Fruit fly (Drosophila melanogaster) whole organism: ENCODE measurements around the gene CG33116.

Experiments
- CG8478 ChIP-seq: fragments of >200 bp; optimal IDR thresholded peaks from 2 replicates; lab custom pipeline; 2018; ENCODE audit warnings: inconsistent platforms
- Dll ChIP-seq: fragments of >200 bp; optimal IDR thresholded peaks from 2 replicates; lab custom pipeline; 2017
- EcR ChIP-seq, 2 experiments: fragments of >200 bp; optimal IDR thresholded peaks; 2 replicates each; lab custom pipeline; 2017; ENCODE audit warnings: missing biosample characterization in 2 of 2, missing genetic modification characterization in 2 of 2, missing genetic modification reagents in 2 of 2
- pan ChIP-seq: fragments of >200 bp; optimal IDR thresholded peaks from 2 replicates; lab custom pipeline; 2017
- psq ChIP-seq: fragments of >200 bp; optimal IDR thresholded peaks from 2 replicates; lab custom pipeline; 2017
- usp ChIP-seq: fragments of >200 bp; optimal IDR thresholded peaks from 2 replicates; lab custom pipeline; 2017; ENCODE audit warnings: missing biosample characterization, missing genetic modification characterization, mixed read lengths

The CG33116 gene

DNA sequence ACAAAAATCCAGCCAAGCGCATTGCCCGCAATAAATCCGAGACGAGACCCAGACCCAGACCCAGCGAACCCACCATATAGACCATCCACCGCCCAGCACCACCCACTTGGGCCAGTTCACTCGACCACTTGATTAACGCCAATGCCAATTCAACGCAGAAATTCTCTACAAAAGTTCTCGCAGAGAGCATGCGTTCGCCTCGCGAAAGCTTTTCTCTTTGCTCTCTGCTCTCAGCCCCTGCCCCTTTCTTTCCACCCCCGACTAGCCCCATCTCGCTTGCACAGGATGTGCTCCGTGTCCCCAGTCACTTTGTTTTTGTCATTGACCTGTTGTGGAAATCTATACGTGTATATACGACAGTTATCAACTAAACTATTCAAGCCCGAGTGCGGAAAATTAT, 13.7 kb upstream of the CG33116 start:
- TF ChIP-seq EcR (GFP tag; optimal IDR thresholded peaks at IDR 0.05; lab: Kevin White, UChicago), result no peak
- TF ChIP-seq Dll (lab: Kevin White, UChicago), result peak; percentile 31

DNA sequence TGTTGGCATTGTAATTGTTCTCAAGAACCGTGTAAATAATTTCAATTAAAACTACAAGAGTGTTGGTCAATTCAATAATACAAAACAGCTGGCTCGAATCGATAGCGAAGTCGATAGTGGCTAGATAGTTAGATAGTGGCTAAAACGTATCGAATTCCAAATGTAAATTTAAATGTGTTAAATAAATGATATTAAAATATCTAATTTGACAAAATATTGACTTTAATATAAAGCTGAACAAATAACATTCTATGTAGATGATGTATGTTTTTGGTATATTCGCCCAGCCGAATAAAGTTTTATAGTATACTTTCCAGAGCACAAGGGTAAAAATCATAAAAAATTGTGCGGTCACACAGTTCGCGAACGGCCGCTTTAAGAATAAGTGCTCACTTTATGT, 7.0 kb upstream of the CG33116 start, which contains the start of the genes Dpm1 and CG10137:
Gene Dpm1, minus strand, starts transcription at position 53 of the 400 bp plus-strand sequence.
Gene CG10137, plus strand, starts transcription at position 371 of the 400 bp plus-strand sequence.
- TF ChIP-seq CG8478 (lab: Kevin White, UChicago) (no peak), EcR (GFP tag; optimal IDR thresholded peaks at IDR 0.05; lab: Kevin White, UChicago) (no peak), usp (GFP tag; lab: Kevin White, UChicago) (no peak), Dll (lab: Kevin White, UChicago) (no peak), psq (lab: Kevin White, UChicago) (no peak), pan (lab: Kevin White, UChicago) (no peak)

dm6 chr2L:19526844-19527243, 6.4 kb upstream of the CG33116 start:
- TF ChIP-seq usp (GFP tag; lab: Kevin White, UChicago) (no peak), Dll (lab: Kevin White, UChicago) (no peak), EcR (GFP tag; optimal IDR thresholded peaks at IDR 0.05; lab: Kevin White, UChicago) (no peak), CG8478 (lab: Kevin White, UChicago) (no peak), psq (lab: Kevin White, UChicago) (no peak), pan (lab: Kevin White, UChicago) (no peak)

DNA sequence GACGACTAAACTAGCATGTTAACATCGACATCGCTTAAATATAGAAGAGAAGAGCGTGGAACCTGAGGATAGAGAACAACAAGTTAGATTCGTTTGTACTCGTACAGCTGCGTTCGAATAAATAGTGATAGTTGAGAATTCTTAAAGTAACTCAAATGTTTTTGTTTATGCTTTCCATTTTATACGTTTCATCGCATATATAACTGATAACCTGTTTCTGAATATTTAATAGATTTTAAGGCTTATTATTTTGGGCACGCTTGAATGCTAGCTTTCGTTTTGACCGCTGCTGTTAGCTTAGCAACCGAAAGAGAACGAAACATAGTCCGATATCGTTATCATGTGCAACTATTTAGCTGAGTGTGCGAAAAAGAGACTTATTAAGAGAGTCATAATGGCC, 5.0 kb upstream of the CG33116 start:
- TF ChIP-seq CG8478 (lab: Kevin White, UChicago), result no peak

DNA sequence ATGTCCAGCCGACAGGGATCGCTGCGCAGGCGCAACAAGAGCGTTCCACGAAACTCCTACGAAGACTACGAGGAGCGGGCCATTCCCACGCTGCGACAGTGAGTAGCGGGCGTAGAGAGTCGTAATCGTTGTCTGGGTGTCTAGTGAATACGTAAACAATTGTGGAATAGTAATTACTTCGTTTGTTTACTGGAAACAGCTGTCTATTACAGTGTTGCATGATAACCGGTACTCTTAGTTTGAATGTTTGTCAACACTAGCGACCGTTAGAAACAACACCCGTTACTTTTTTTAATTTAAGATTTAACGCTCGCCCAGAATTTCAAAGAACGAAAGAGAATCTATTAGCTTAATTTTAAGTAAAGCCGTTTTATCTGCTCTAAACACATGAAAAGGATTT, 3.2 kb upstream of the CG33116 start, which contains the start of gene CG10165:
Gene CG10165, minus strand, starts transcription at position 214 of the 400 bp plus-strand sequence.
- no peak for TF ChIP-seq usp (GFP tag; lab: Kevin White, UChicago)
- TF ChIP-seq EcR (GFP tag; optimal IDR thresholded peaks at IDR 0.05; lab: Kevin White, UChicago), result no peak
- no peak for TF ChIP-seq Dll (lab: Kevin White, UChicago)
- TF ChIP-seq psq (lab: Kevin White, UChicago), result no peak
- TF ChIP-seq CG8478 (lab: Kevin White, UChicago), result no peak
- no peak for TF ChIP-seq pan (lab: Kevin White, UChicago)

DNA sequence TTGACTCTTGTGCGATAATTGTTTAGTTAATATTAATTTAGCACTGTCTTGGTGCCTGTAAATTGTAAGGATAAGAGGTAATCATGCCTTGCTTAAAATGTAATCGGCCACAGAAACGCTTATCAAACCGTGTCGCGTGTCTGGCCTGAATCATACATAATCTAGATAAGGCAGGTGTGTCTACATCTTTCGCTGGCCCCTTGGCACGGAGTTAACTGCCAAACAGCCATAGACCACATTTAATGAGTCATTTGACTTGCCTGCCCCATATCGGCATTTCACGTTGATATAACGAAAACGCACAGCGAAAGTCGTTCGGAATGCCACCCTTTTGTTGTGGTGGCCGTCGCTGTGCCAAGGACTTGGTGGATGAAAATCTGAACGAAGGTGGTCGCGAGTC, 2.0 kb downstream of the CG33116 start, which contains the start of gene CG31697:
Gene CG31697, plus strand, starts transcription at position 215 of the 400 bp plus-strand sequence.
- TF ChIP-seq CG8478 (lab: Kevin White, UChicago) (no peak), EcR (GFP tag; optimal IDR thresholded peaks at IDR 0.05; lab: Kevin White, UChicago) (no peak), Dll (lab: Kevin White, UChicago) (no peak), psq (lab: Kevin White, UChicago) (no peak), pan (lab: Kevin White, UChicago) (no peak), usp (GFP tag; lab: Kevin White, UChicago) (no peak)

dm6 chr2L:19537779-19538456, 4.6 kb downstream of the CG33116 start, which contains the start of gene CG13082:
TSS of gene CG13082 (plus strand) at chr2L:19538425.
- TF ChIP-seq pan (lab: Kevin White, UChicago) (no peak), EcR (GFP tag; optimal IDR thresholded peaks at IDR 0.05; lab: Kevin White, UChicago) (no peak), psq (lab: Kevin White, UChicago) (no peak), usp (GFP tag; lab: Kevin White, UChicago) (no peak), CG8478 (lab: Kevin White, UChicago) (no peak)

- TF ChIP-seq CG8478 (lab: Kevin White, UChicago), result no peak
- peak in 1 of 2 experiments; percentile 42 for TF ChIP-seq EcR (GFP tag; optimal IDR thresholded peaks at IDR 0.05; lab: Kevin White, UChicago)
Measured at dm6 chr2L:19540307-19540706, 7.0 kb downstream of the CG33116 start, which contains the start of gene CG13081. TSS of gene CG13081 (plus strand) at chr2L:19540607.

DNA sequence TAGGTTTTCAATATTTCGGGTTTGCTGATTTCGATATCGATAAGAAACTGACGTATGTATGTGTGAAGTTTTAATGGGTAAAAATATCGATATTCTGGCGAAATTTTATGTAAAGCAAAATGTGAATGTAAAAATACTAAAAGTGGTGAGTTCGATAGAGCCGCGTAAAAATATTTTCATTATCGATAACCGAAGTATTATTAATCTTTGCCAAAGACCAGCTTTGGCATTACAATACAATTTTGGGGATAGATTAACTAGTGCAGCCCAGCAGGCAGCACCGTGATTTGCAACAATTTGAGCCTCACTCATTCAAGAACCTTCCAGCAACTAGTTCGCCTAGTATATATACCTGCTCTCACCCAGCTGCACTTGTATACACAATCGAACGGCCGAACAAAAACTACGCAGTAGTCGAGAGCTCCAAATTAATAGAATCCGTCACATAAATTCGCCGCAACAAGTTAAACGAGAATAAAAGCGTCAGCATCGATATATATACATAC, 9.0 kb downstream of the CG33116 start:
- TF ChIP-seq EcR (GFP tag; optimal IDR thresholded peaks at IDR 0.05; lab: Kevin White, UChicago), result no peak
- TF ChIP-seq usp (GFP tag; lab: Kevin White, UChicago), result no peak
- no peak for TF ChIP-seq Dll (lab: Kevin White, UChicago)
- TF ChIP-seq CG8478 (lab: Kevin White, UChicago), result no peak
- no peak for TF ChIP-seq psq (lab: Kevin White, UChicago)
- TF ChIP-seq pan (lab: Kevin White, UChicago), result no peak

dm6 chr2L:19543010-19543564, 9.8 kb downstream of the CG33116 start:
- TF ChIP-seq pan (lab: Kevin White, UChicago), result no peak
- TF ChIP-seq CG8478 (lab: Kevin White, UChicago), result no peak
- TF ChIP-seq usp (GFP tag; lab: Kevin White, UChicago), result no peak
- TF ChIP-seq EcR (GFP tag; optimal IDR thresholded peaks at IDR 0.05; lab: Kevin White, UChicago), result no peak
- TF ChIP-seq Dll (lab: Kevin White, UChicago), result no peak
- no peak for TF ChIP-seq psq (lab: Kevin White, UChicago)

- no peak for TF ChIP-seq usp (GFP tag; lab: Kevin White, UChicago)
- TF ChIP-seq pan (lab: Kevin White, UChicago), result no peak
Measured at dm6 chr2L:19546869-19547710, 13.8 kb downstream of the CG33116 start, which contains the start of gene CG10337. TSS of gene CG10337 (minus strand) at chr2L:19546959.
